Worm (Caenorhabditis elegans): ENCODE measurements around the gene Y37D8A.6.

DNA sequence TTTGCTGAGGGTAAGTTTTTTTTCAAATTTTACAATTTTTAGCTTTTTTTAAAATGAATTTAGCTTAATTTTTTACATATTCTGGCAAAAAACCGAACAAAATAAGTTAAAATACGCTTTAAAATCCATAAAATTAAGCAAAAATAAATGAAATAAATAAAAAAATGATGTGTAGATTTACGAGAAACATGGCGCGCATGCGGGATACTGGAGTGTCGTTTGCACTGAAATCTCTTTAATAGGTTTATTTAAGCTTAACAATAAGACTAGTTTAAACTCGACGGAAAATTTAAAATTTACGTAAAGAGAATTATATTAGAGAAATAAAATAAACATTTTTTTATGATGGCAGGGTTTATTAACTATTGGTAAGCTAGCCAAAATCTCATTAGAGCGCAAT, 48.8 kb downstream of the Y37D8A.6 start:
- TF ChIP-seq nhr-2 (tag; optimal IDR thresholded peaks at IDR 0.05) (no peak), mep-1 (tag; optimal IDR thresholded peaks at IDR 0.05) (no peak)
